Worm (Caenorhabditis elegans) whole organism, L4 larva: Measurements from ENCODE around the gene lin-25.

Experiments
- D1046.2 ChIP-seq: fragments of 200-800 bp; sonication (Bioruptor generic); IDR thresholded peaks from 2 replicates; pipeline ENCODE4 v1.3.6; 2022; ENCODE audit warnings: missing genetic modification characterization, missing compliant biosample characterization
- F49E8.2 ChIP-seq: sonication (generic microtip); optimal IDR thresholded peaks from 2 replicates; lab custom pipeline; 2016; ENCODE audit warnings: missing compliant biosample characterization, mild to moderate bottlenecking, missing genetic modification characterization, borderline replicate concordance
- T20F7.1 ChIP-seq: fragments of 200-800 bp; sonication (Bioruptor generic); optimal IDR thresholded peaks from 2 replicates; lab custom pipeline; 2018; ENCODE audit warnings: mild to moderate bottlenecking, missing genetic modification characterization, missing compliant biosample characterization
- T26A8.4 ChIP-seq: fragments of 200-800 bp; sonication (Bioruptor generic); IDR thresholded peaks from 2 replicates; pipeline ENCODE4 v1.3.6; 2022; ENCODE audit warnings: missing genetic modification characterization, missing compliant biosample characterization
- Y105C5A.15 ChIP-seq: fragments of 200-800 bp; sonication (Bioruptor generic); IDR thresholded peaks from 2 replicates; pipeline ENCODE4 v1.3.6; 2022; ENCODE audit warnings: missing genetic modification characterization, missing compliant biosample characterization
- Y5F2A.4 ChIP-seq: fragments of 200-800 bp; sonication (Bioruptor generic); optimal IDR thresholded peaks from 2 replicates; lab custom pipeline; 2018; ENCODE audit warnings: mild to moderate bottlenecking, missing genetic modification characterization, missing compliant biosample characterization
- ceh-20 ChIP-seq: fragments of 200-800 bp; sonication (Bioruptor generic); IDR thresholded peaks from 2 replicates; pipeline ENCODE4 v1.3.6; 2022; ENCODE audit warnings: missing genetic modification reagents, missing genetic modification characterization, missing compliant biosample characterization
- ceh-32 ChIP-seq: sonication (generic microtip); optimal IDR thresholded peaks from 2 replicates; lab custom pipeline; 2016; ENCODE audit warnings: mild to moderate bottlenecking, missing genetic modification characterization, missing compliant biosample characterization; ENCODE audit not compliant: poor library complexity
- ces-1 ChIP-seq: fragments of 150-350 bp; sonication (generic microtip); optimal IDR thresholded peaks from 4 replicates; lab custom pipeline; 2014; ENCODE audit warnings: missing biosample characterization, missing genetic modification reagents, missing genetic modification characterization
- daf-19 ChIP-seq: fragments of 200-800 bp; sonication (Bioruptor generic); conservative IDR thresholded peaks from 2 replicates; pipeline ENCODE4 v1.3.6; 2022; ENCODE audit warnings: missing genetic modification characterization, missing compliant biosample characterization
- dmd-8 ChIP-seq: fragments of 200-800 bp; sonication (Bioruptor generic); IDR thresholded peaks from 2 replicates; pipeline ENCODE4 v1.3.6; 2022; ENCODE audit warnings: missing genetic modification characterization, missing compliant biosample characterization
- duxl-1 ChIP-seq: sonication (generic microtip); optimal IDR thresholded peaks from 2 replicates; lab custom pipeline; 2016; ENCODE audit warnings: mild to moderate bottlenecking, missing genetic modification characterization, moderate library complexity, missing compliant biosample characterization; ENCODE audit not compliant: poor library complexity
- egl-27 ChIP-seq: sonication (generic microtip); optimal IDR thresholded peaks from 3 replicates; lab custom pipeline; 2017; ENCODE audit warnings: missing biosample characterization, missing genetic modification reagents, missing genetic modification characterization
- gei-8 ChIP-seq: fragments of 200-800 bp; sonication (Bioruptor generic); optimal IDR thresholded peaks from 2 replicates; lab custom pipeline; 2018; ENCODE audit warnings: mild to moderate bottlenecking, missing genetic modification characterization, missing compliant biosample characterization
- hif-1 ChIP-seq, 2 experiments: sonication (generic microtip); optimal IDR thresholded peaks; 2 replicates each; lab custom pipeline; 2016 to 2017; ENCODE audit warnings: missing compliant biosample characterization in 2 of 2, missing genetic modification characterization in 2 of 2, missing genetic modification reagents in 2 of 2, missing genotype in 2 of 2, mild to moderate bottlenecking in 1 of 2
- hlh-11 ChIP-seq: fragments of 200-800 bp; sonication (Bioruptor generic); optimal IDR thresholded peaks from 2 replicates; lab custom pipeline; 2018; ENCODE audit warnings: mild to moderate bottlenecking, missing genetic modification characterization, missing compliant biosample characterization
- jun-1 ChIP-seq: fragments of 150-350 bp; optimal IDR thresholded peaks from 2 replicates; lab custom pipeline; 2014; ENCODE audit warnings: missing biosample characterization, missing genetic modification reagents, missing genetic modification characterization
- lim-7 ChIP-seq: fragments of 200-800 bp; sonication (Bioruptor generic); IDR thresholded peaks from 2 replicates; pipeline ENCODE4 v1.3.6; 2022; ENCODE audit warnings: missing genetic modification characterization, missing compliant biosample characterization
- lin-13 ChIP-seq: fragments of 150-350 bp; optimal IDR thresholded peaks from 2 replicates; lab custom pipeline; 2014; ENCODE audit warnings: missing biosample characterization, missing genetic modification reagents, missing genetic modification characterization
- lin-15B ChIP-seq: fragments of 150-350 bp; sonication (generic microtip); optimal IDR thresholded peaks from 3 replicates; lab custom pipeline; 2014; ENCODE audit warnings: missing biosample characterization, missing genetic modification characterization
- lin-29 ChIP-seq: fragments of 200-800 bp; sonication (Bioruptor generic); IDR thresholded peaks from 2 replicates; pipeline ENCODE4 v1.3.6; 2022; ENCODE audit warnings: missing genetic modification reagents, missing genetic modification characterization, missing compliant biosample characterization
- lin-38 ChIP-seq: fragments of 200-800 bp; sonication (Bioruptor generic); IDR thresholded peaks from 2 replicates; pipeline ENCODE4 v1.3.6; 2022; ENCODE audit warnings: missing genetic modification reagents, missing genetic modification characterization, missing compliant biosample characterization
- lin-39 ChIP-seq: fragments of 150-350 bp; optimal IDR thresholded peaks from 2 replicates; lab custom pipeline; 2014; ENCODE audit warnings: missing biosample characterization, missing genetic modification reagents, missing genetic modification characterization
- madf-9 ChIP-seq: fragments of 200-800 bp; sonication (Bioruptor generic); conservative IDR thresholded peaks from 2 replicates; pipeline ENCODE4 v1.3.6; 2022; ENCODE audit warnings: missing genetic modification reagents, missing genetic modification characterization, missing compliant biosample characterization
- mxl-2 ChIP-seq: fragments of 200-800 bp; sonication (Bioruptor generic); conservative IDR thresholded peaks from 2 replicates; pipeline ENCODE4 v1.3.6; 2022; ENCODE audit warnings: missing genetic modification reagents, missing genetic modification characterization, missing compliant biosample characterization
- mxl-3 ChIP-seq: fragments of 200-800 bp; sonication (Bioruptor generic); optimal IDR thresholded peaks from 2 replicates; lab custom pipeline; 2018; ENCODE audit warnings: mild to moderate bottlenecking, missing genetic modification characterization, missing compliant biosample characterization
- nhr-10 ChIP-seq: fragments of 150-350 bp; optimal IDR thresholded peaks from 2 replicates; lab custom pipeline; 2014; ENCODE audit warnings: missing biosample characterization, missing genetic modification characterization
- nhr-111 ChIP-seq: fragments of 200-800 bp; sonication (Bioruptor generic); optimal IDR thresholded peaks from 2 replicates; lab custom pipeline; 2018; ENCODE audit warnings: mild to moderate bottlenecking, missing genetic modification characterization, missing compliant biosample characterization
- nhr-25 ChIP-seq: sonication (generic microtip); optimal IDR thresholded peaks from 2 replicates; lab custom pipeline; 2017; ENCODE audit warnings: missing genetic modification characterization, mild to moderate bottlenecking, missing compliant biosample characterization, antibody characterized with exemption, moderate library complexity, borderline replicate concordance; ENCODE audit not compliant: insufficient read depth
- nhr-41 ChIP-seq: fragments of 200-800 bp; sonication (Bioruptor generic); IDR thresholded peaks from 2 replicates; pipeline ENCODE4 v1.3.6; 2022; ENCODE audit warnings: missing genetic modification reagents, missing genetic modification characterization, missing compliant biosample characterization
- nhr-42 ChIP-seq: fragments of 200-800 bp; sonication (Bioruptor generic); IDR thresholded peaks from 2 replicates; pipeline ENCODE4 v1.3.6; 2022; ENCODE audit warnings: missing genetic modification characterization, missing compliant biosample characterization
- pqm-1 ChIP-seq: sonication (generic microtip); optimal IDR thresholded peaks from 2 replicates; lab custom pipeline; 2017; ENCODE audit warnings: missing biosample characterization, missing genetic modification characterization
- sdz-12 ChIP-seq: fragments of 200-800 bp; sonication (Bioruptor generic); optimal IDR thresholded peaks from 2 replicates; lab custom pipeline; 2018; ENCODE audit warnings: mild to moderate bottlenecking, missing genetic modification characterization, missing compliant biosample characterization
- snpc-4 ChIP-seq: fragments of 150-350 bp; optimal IDR thresholded peaks from 2 replicates; lab custom pipeline; 2014; ENCODE audit warnings: missing biosample characterization, missing genetic modification characterization
- tag-97 ChIP-seq: fragments of 200-800 bp; sonication (Bioruptor generic); IDR thresholded peaks from 2 replicates; pipeline ENCODE4 v1.3.6; 2022; ENCODE audit warnings: missing genetic modification characterization, missing compliant biosample characterization
- tra-1 ChIP-seq: fragments of 200-800 bp; sonication (Bioruptor generic); IDR thresholded peaks from 2 replicates; pipeline ENCODE4 v1.3.6; 2022; ENCODE audit warnings: missing genetic modification reagents, missing genetic modification characterization, missing compliant biosample characterization
- vab-7 ChIP-seq: fragments of 200-800 bp; sonication (Bioruptor generic); IDR thresholded peaks from 2 replicates; pipeline ENCODE4 v1.3.6; 2022; ENCODE audit warnings: missing genetic modification reagents, missing genetic modification characterization, missing compliant biosample characterization
- zfp-3 ChIP-seq: fragments of 200-800 bp; sonication (Bioruptor generic); conservative IDR thresholded peaks from 2 replicates; pipeline ENCODE4 v1.3.6; 2022; ENCODE audit warnings: missing genetic modification reagents, missing genetic modification characterization, missing compliant biosample characterization
- zip-11 ChIP-seq: fragments of 200-800 bp; sonication (Bioruptor generic); IDR thresholded peaks from 2 replicates; pipeline ENCODE4 v1.3.6; 2022; ENCODE audit warnings: missing genetic modification characterization, missing compliant biosample characterization
- zip-2 ChIP-seq: fragments of 150-350 bp; optimal IDR thresholded peaks from 2 replicates; lab custom pipeline; 2014; ENCODE audit warnings: missing biosample characterization, missing genetic modification characterization

lin-25 gene

DNA sequence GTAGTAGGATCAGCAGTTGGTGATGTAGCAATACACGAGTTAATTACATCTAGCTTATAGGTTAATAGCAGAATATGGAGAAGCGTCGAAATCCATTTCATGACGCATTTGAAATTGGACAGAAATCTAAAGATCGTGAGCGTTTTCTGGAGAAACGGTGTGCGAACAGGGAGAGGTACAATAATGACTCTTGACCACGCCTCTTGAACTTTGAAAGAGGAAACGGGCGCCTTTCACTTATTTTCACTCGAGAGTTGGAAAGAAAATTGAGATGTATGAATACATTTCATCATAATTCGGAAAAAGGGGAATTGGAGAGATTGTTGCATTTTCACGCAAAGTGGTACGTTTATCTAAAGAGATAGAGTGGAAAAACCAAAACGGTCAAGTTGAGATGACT, 20.0 kb upstream of the lin-25 start, which contains the start of gene F56H9.6:
Gene F56H9.6, minus strand, starts transcription at position 101 of the 400 bp plus-strand sequence.
- TF ChIP-seq ceh-20 (GFP tag; lab: Robert Waterston, UW) (no peak), tra-1 (no peak), zfp-3 (GFP tag; lab: Robert Waterston, UW) (no peak), nhr-41 (GFP tag; lab: Robert Waterston, UW) (no peak), gei-8 (GFP tag; lab: Kevin White, UChicago) (no peak), lim-7 (GFP tag; lab: Robert Waterston, UW) (no peak), lin-38 (GFP tag; lab: Robert Waterston, UW) (no peak), vab-7 (GFP tag; lab: Robert Waterston, UW) (no peak), nhr-25 (tag; lab: Kevin White, UChicago) (no peak), ces-1 (GFP tag; lab: Kevin White, UChicago) (no peak), hlh-11 (tag; lab: Kevin White, UChicago) (no peak), lin-29 (no peak), sdz-12 (no peak), nhr-10 (tag; lab: Kevin White, UChicago) (no peak), F49E8.2 (tag; lab: Kevin White, UChicago) (no peak), madf-9 (GFP tag; lab: Robert Waterston, UW) (no peak), nhr-111 (GFP tag; lab: Kevin White, UChicago) (no peak), hif-1 (tag; optimal IDR thresholded peaks at IDR 0.05; lab: Kevin White, UChicago) (no peak), T26A8.4 (GFP tag; lab: Robert Waterston, UW) (no peak)

ce11 chrV:12632048-12632447, 17.7 kb upstream of the lin-25 start, which contains the start of gene srx-113:
srx-113 (minus strand) TSS chrV:12632148.
- TF ChIP-seq zip-2 (tag; lab: Kevin White, UChicago) (no peak), mxl-3 (GFP tag; lab: Kevin White, UChicago) (no peak), lin-38 (GFP tag; lab: Robert Waterston, UW) (no peak), lin-39 (no peak), nhr-42 (GFP tag; lab: Robert Waterston, UW) (no peak), zip-11 (GFP tag; lab: Robert Waterston, UW) (no peak), T20F7.1 (no peak)

- TF ChIP-seq dmd-8 (GFP tag; lab: Robert Waterston, UW), result no peak
- no peak for TF ChIP-seq daf-19 (GFP tag; lab: Robert Waterston, UW)
- no peak for TF ChIP-seq pqm-1 (tag; lab: Kevin White, UChicago)
- TF ChIP-seq tag-97 (GFP tag; lab: Robert Waterston, UW), result no peak
- TF ChIP-seq lin-13 (GFP tag; lab: Kevin White, UChicago), result no peak
- no peak for TF ChIP-seq D1046.2 (GFP tag; lab: Robert Waterston, UW)
- no peak for TF ChIP-seq mxl-2
- no peak for TF ChIP-seq Y5F2A.4 (GFP tag; lab: Kevin White, UChicago)
- TF ChIP-seq duxl-1, result no peak
- TF ChIP-seq hlh-11 (tag; lab: Kevin White, UChicago), result no peak
- no peak for TF ChIP-seq ceh-32 (tag; lab: Kevin White, UChicago)
- TF ChIP-seq vab-7 (GFP tag; lab: Robert Waterston, UW), result no peak
- no peak for TF ChIP-seq jun-1 (tag; lab: Kevin White, UChicago)
- no peak for TF ChIP-seq lin-38 (GFP tag; lab: Robert Waterston, UW)
- no peak for TF ChIP-seq Y105C5A.15 (GFP tag; lab: Robert Waterston, UW)
- TF ChIP-seq lin-15B, result no peak
- no peak for TF ChIP-seq snpc-4 (tag; lab: Kevin White, UChicago)
- TF ChIP-seq egl-27 (tag; lab: Kevin White, UChicago), result no peak
Observed at ce11 chrV:12633046-12633445, 16.7 kb upstream of the lin-25 start.
